Worm (Caenorhabditis elegans) whole organism, young adult: ENCODE data around the gene Y39B6A.1.

Source experiments
- F10E7.11 ChIP-seq: sonication (generic microtip); optimal IDR thresholded peaks from 2 replicates; lab custom pipeline; 2017; ENCODE audit warnings: mild to moderate bottlenecking, missing genetic modification characterization, moderate library complexity, missing compliant biosample characterization
- T26A5.8 ChIP-seq: sonication (generic microtip); optimal IDR thresholded peaks from 2 replicates; lab custom pipeline; 2016; ENCODE audit warnings: missing genetic modification characterization, missing compliant biosample characterization
- ceh-91 ChIP-seq: fragments of 200-800 bp; sonication (Bioruptor generic); IDR thresholded peaks from 2 replicates; pipeline ENCODE4 v1.3.6; 2022; ENCODE audit warnings: missing genetic modification reagents, missing genetic modification characterization, missing compliant biosample characterization
- dpl-1 ChIP-seq: fragments of 150-350 bp; optimal IDR thresholded peaks from 2 replicates; lab custom pipeline; 2014; ENCODE audit warnings: missing biosample characterization, missing genetic modification reagents, missing genetic modification characterization
- hmg-20 ChIP-seq: fragments of 200-800 bp; sonication (Bioruptor generic); IDR thresholded peaks from 2 replicates; pipeline ENCODE4 v1.3.6; 2022; ENCODE audit warnings: missing genetic modification reagents, missing genetic modification characterization, missing compliant biosample characterization
- somi-1 ChIP-seq: fragments of 200-800 bp; sonication (Bioruptor generic); optimal IDR thresholded peaks from 2 replicates; lab custom pipeline; 2018; ENCODE audit warnings: mild to moderate bottlenecking, missing genetic modification characterization, missing compliant biosample characterization
- unc-62 ChIP-seq: fragments of 150-350 bp; optimal IDR thresholded peaks from 2 replicates; lab custom pipeline; 2014; ENCODE audit warnings: missing biosample characterization, missing genetic modification reagents, missing genetic modification characterization

- TF ChIP-seq somi-1 (no peak), unc-62 (GFP tag; lab: Kevin White, UChicago) (no peak), ceh-91 (GFP tag; lab: Robert Waterston, UW) (no peak), dpl-1 (no peak), F10E7.11 (tag; lab: Kevin White, UChicago) (no peak), T26A5.8 (tag; lab: Kevin White, UChicago) (no peak), hmg-20 (no peak)
Measured at ce11 chrV:19153244-19153643, 50.2 kb downstream of the Y39B6A.1 start.
